Fruit fly (Drosophila melanogaster) ovary, adult (tissue): ENCODE results near the gene eIF3a.

ENCODE experiments used
- CG17801 ChIP-seq: fragments of 200-800 bp; optimal IDR thresholded peaks from 2 replicates; lab custom pipeline; 2019; ENCODE audit warnings: missing biosample characterization, mild to moderate bottlenecking, missing genetic modification characterization, moderate library complexity; ENCODE audit not compliant: partially characterized antibody

eIF3a gene

DNA sequence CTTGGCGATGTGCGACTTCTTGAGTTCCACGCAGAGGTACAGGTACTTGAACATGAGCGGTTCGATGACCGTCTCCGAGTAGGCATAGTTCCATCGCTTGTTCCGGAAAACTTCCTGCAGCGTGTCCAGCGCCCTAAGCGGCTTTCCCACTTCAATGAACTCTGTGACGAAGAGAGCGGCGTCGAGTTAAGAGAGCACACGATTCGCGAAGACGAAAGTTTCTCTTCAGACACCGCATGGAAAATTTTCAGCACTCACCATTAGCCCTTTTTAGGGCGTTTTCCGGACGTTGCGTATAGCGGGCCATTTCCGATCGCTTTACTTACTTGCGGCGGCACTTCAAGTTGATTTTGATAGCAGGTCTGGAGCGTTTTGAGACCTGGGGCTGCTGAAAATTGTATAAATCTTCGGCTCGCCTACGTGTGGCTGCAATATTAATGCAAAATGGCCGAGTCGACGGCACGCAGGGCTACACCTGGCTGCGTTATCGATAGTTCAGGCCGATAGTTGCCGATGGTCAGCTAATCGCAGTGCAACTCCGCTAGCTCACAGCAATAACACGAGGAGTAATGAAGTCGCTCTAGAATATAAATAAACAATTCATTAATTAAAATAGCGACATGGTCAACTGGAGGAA is at the start of gene eIF3a, which contains the start of gene CG1074:
Gene eIF3a (minus strand): TSS at position 455 of the 637 bp plus-strand sequence.
Gene CG1074 (plus strand): TSS at position 525 of the 637 bp plus-strand sequence.
- peak; percentile 76 for TF ChIP-seq CG17801 (GFP tag; lab: Kevin White, UChicago)

DNA sequence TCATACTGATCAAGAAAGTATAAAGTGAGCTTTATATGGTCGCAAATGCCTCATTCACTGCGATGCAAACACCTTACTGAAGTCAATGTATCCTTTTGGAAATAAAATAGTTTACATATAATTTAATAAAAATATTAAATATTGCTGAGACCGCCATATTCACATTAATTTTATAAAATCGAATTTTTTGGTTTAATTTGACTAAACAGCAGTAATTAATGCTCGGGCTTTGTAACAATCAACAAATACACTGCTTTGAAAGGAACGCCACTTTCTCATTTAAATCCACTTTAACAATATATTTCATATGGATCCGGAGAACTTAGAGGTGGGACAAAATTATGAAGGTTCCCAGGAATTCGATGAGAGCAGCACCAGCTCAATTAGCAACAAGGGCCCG is 46.8 kb upstream of the eIF3a start, which contains the start of gene sac:
Gene sac (plus strand): TSS at position 301 of the 400 bp plus-strand sequence.
- TF ChIP-seq CG17801 (GFP tag; lab: Kevin White, UChicago) = no peak

DNA sequence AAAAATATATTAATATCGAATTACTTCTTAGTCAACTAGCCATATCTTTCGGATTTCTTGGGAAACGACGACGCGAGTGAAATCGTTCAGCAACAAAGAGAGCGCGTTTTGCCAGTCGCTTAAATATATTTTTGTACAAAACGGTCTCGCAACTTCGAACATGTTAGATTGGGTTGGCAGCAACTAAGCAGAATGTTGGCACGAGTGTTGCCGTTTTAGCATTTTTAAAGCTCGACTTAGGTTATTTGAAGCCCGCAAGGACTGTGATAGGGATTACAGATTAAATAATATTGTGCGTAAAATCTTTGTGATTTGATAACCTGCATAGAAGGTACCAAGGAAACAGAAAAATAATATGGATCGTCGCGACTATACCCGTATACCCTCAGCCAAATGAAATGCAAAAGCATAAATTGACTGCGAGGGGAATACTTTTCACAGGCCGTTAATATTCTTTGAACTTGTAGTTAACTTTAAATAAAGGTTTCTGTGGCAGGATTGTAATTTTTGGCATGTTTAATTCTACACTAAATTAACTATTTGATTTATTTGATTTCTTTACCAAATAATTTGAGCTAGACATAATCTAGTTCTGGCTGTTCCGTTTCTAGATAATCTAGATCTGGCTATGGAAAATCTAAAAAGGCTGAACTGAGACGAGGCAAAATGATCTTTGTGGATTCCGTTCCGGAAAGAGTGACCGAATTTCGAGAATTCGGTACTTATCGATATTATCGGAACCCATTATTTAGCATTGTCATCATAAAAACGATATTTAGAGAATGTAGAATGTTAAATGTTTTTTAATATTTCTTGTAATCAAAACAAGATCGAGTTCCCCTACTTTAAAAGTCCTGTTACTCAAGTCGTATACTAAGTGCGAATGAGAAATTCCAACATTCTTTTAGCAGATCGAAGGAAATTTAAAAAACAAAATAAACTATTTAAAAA is 45.6 kb upstream of the eIF3a start, which contains the start of gene CG31523:
Gene CG31523 (minus strand): TSS at position 170 of the 951 bp plus-strand sequence.
- TF ChIP-seq CG17801 (GFP tag; lab: Kevin White, UChicago) = no peak

DNA sequence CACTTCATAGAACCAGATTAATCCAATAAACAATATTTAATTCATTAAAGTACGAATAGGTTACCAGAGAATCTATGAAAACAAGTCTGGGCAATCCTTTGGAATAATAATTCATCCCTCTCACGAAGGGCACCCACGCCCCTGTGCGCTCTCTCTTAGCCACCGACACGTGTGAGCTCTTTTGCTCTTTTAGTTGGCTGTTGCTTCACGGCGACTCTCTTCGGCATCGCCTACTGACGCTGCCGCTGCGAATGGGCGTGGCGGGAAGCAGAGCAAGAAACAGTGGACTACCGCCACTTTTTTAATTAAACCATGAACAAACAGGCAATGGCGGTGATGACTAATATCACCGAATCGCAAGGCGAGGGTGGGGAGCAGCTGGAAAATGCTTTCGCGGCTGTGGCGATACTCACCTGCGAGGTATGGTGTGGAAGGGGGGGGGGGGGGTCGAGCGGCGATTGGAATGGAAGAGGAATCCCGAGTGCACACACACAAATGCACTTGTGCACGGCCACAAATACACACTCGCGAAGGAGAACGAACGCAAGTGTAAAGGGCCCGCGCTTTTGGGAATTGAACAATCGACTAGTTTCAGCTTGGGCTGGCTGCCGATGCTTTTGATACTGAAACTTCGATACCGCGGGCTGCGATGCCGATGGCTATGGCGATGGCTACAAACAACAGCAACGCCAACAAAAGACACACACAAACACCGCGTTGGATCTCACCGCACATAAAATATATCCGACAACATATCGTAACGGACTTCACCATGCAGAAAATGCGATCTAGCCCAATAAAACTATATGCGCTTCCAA is 44.7 kb upstream of the eIF3a start:
- TF ChIP-seq CG17801 (GFP tag; lab: Kevin White, UChicago) = peak; percentile 80

DNA sequence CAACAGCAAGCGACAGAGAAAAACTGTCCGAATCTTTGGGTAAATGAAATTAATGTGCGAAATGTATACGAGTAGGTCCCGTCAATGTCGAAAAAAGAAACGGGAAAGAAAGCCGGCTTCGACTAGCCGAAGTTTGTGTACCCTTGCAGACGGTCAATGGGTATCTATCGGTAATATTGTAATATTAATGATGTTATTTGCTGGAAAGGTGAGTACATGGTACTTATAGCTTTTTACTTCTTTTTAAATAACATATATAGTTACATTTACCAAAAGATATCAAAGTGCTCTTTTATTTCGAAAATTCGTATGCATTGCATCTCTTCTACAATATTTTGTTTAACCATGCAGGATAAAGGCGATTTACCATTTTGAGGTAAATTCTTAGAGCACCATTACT is 42.3 kb upstream of the eIF3a start:
- no peak for TF ChIP-seq CG17801 (GFP tag; lab: Kevin White, UChicago)

DNA sequence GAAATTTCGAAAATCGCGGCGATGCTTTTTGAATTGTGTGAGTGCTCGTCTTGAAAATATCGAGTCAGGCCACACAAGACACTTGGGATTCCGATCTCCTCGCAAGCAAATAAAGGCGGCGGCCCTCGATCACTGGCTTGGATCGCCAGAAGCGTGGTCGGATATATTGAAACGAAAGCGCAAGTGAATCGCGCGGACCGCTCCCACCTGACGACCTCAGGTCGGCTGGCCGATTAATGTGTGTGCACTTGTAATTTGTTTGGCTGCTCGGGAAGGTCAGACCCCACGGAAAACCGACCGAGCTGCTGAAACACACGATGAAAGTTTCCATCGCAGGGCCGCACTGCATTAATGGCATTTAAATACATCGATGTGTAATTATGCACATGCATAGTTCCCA is 41.7 kb upstream of the eIF3a start:
- no peak for TF ChIP-seq CG17801 (GFP tag; lab: Kevin White, UChicago)

DNA sequence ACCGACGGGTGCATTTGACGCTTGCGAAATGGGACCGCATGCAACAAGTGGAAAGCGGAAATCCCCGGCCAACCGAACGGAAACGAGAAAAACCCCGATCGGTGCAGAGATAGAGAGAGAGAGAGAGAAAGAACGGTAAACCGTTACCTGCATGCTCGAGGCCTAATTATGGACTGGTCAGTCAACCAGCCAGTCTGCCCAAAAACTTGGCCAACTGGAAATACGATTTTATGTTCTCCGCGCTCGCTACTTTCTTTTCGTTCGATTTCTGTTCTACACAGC is 38.9 kb upstream of the eIF3a start:
- no peak for TF ChIP-seq CG17801 (GFP tag; lab: Kevin White, UChicago)

DNA sequence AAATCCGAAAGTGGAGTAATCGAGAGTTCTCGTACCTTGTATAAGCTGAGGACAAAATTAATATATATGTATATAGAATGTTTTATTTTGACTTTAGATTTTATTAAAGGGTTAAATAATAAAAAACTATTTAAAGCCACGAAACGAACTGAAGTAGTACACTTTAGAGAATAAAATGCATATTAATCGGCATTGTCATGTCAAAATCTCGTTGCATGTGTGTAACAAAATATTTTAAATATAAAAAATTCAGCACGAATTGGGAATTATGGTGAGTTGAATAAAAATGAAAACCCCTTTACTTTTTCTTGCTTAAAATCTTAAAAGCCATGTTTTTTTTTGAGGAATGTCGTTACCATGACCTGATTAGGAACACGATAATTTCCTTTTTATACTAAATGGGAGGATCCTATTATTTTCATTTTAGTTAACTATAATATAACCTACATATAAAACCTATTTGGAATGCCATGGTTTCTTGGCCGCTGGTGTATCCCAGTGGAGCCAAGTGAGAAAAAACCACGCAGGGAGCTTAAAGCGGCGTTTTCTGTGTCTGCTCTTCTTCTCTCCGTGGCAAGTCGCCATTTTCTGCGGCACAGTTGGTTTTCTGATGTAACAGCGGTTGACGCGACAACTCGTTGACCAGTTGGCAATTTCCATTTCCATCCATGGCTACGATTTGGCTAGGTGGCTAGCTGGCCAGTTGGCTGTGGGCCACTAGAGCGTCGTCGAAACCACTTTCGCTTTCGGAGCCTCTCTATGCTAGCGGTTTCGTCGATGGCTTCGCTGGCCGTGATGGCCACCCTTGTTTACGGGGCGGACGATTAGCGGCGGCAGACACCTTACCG is 38.4 kb upstream of the eIF3a start:
- TF ChIP-seq CG17801 (GFP tag; lab: Kevin White, UChicago) = no peak

DNA sequence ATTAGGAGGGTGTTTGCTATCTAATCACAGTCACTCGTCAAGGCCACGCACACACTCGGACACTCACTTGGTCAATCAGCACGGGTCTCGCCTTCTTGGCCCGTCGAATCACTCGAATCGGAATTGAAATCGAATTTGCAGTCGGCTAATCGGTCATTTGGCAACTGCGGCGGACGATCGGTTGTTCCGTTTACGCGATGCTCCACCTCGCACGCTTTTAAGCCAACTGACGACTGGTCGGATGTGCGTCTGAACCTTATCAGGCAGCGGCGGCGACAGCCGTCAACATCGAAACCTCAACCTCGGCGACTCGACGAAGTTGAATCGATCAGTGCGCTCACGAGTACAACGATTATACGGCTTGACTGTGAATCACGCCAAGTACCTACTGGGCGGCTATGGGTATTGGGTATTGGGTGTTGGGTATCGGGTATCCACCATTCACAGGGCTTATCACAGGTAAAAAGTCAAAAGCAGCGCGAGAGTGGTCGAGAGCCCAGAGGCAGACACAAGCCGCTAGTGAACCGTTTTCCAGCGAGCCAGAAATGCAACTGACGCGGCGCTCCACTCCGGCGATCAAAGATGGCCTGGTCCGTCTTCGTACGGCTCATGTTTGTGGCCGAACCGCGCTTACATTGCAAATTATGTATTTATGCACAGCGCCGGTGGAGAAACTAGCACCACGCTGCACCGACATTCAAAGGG is 37.5 kb upstream of the eIF3a start:
- peak; percentile 27 for TF ChIP-seq CG17801 (GFP tag; lab: Kevin White, UChicago)

DNA sequence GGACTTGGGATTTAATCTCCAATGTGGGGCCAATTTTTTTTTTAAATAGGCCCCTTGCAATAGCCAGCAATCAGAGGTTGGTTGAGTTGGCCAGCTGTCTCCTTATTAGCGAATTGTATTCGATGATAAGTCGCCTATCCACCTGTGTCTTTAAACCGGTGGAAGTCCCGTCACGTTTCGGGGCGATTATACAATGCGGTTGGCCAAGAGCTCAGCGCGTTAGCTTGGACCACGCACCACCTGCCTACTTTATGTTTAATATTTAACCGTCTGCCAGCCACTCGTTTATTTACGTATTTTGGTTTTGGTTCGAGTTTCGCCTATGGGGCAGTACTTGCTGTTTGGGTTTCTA is 37.0 kb upstream of the eIF3a start:
- no peak for TF ChIP-seq CG17801 (GFP tag; lab: Kevin White, UChicago)

DNA sequence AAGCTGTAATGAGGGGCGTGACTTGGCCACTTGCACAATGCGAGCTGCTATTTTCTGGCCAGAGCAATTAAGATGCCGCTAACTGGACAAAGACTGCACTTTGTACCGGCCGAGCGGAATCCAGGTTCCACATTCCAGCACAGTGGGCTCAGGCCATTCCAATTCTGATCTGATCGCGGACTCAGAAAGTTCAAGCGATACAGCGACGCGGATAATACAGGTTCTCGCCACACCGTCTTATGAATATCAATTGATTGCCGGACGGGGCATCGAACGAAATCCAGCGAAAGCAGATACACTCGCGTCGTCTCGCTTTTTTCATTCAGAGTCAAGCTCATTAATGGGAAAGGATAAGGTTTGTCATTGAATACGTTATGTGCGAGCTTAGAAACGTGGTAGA is 35.2 kb upstream of the eIF3a start:
- TF ChIP-seq CG17801 (GFP tag; lab: Kevin White, UChicago) = no peak

DNA sequence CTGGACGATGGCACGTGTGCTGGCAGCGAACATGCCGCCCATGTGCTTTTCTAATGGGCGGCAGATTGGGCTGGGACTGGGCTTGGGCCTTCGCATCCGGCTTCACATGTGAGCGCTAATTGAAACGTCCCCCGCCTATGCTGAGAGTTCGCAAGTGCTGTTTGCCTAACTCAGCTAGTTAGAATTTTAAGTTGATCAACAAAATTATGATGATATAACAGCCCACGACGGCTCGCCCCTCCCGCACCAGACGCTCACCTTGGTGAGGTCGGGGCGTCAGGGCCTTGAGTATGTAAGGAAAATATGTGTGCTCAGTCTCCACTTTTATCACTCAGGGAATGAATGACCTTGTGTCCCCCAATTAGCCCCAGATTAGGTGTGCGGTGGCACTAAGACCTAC is 33.2 kb upstream of the eIF3a start:
- TF ChIP-seq CG17801 (GFP tag; lab: Kevin White, UChicago) = no peak

DNA sequence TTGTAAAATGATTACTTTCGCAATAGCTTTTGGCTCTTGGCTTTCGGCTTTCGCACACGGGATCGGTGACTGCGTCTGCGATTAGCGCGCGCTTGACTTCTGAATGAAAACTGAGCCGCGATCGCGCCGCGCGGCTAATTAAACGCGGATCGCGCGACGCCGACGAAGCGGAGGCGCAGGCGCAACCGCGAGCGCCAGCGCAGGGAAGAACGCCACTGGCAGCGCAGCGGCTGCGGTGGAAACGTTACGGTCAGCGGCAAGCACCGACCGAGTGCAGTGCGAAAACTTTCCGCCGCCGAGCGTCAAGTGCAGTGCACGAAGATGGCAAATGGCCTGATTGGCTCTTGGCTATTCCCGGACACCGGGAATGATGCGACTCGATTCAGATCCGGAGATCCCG is 29.1 kb upstream of the eIF3a start, which contains the start of gene CG31522:
Gene CG31522 (minus strand): TSS at position 101 of the 400 bp plus-strand sequence.
- TF ChIP-seq CG17801 (GFP tag; lab: Kevin White, UChicago) = no peak
